Worm (Caenorhabditis elegans): ENCODE results near the gene F48F5.8.

Gene F48F5.8

DNA sequence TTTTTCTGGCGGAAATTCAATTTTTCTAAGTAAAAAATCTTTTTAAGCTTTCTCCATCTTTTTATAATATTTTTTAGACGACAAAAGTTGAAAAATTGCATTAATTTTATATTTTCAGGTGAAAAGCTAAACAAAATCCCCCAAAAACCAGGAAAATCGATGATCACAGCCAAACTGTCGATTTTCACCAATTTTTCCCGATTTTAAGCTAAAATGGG lies at the start of gene F48F5.8, which contains the start of gene fce-2:
F48F5.8 (plus strand) TSS at position 160 of the 218 bp plus-strand sequence.
fce-2 (plus strand) TSS at position 119 of the 218 bp plus-strand sequence.
- TF ChIP-seq nfya-1 (tag; optimal IDR thresholded peaks at IDR 0.05) (no peak), K09A11.1 (tag; optimal IDR thresholded peaks at IDR 0.05; ENCODE audit: insufficient read depth) (no peak), ceh-30 (tag; optimal IDR thresholded peaks at IDR 0.05) (no peak), gmeb-2 (tag; optimal IDR thresholded peaks at IDR 0.05) (no peak), sdc-2 (tag; optimal IDR thresholded peaks at IDR 0.05) (no peak), ceh-6 (GFP tag; optimal IDR thresholded peaks at IDR 0.05) (no peak), sox-4 (tag; optimal IDR thresholded peaks at IDR 0.05) (no peak), pha-2 (tag; optimal IDR thresholded peaks at IDR 0.05) (no peak), sox-2 (GFP tag; IDR thresholded peaks at IDR 0.05) (no peak), T23F11.4 (GFP tag; optimal IDR thresholded peaks at IDR 0.05) (no peak), npax-4 (tag; optimal IDR thresholded peaks at IDR 0.05) (no peak), pag-3 (tag; optimal IDR thresholded peaks at IDR 0.05; ENCODE audit: borderline replicate concordance) (no peak)

DNA sequence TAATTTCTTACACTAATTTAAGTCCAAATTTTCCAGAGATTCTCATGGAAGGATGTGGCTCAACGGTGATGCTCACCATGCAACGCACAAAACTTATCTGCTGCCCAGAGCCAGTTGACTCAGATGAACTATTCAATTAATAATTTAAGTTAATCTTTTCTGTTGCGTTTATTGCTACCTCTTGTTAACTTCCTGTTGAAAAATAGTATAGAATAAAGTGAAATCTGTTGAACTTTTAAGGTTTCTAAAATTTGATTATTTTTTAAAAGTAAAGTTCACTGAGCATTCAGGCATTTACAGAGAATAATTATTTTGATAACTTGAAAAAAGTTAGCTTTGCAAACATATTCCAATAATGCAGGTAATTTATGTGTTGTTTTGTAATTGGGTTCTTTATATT lies 49.1 kb upstream of the F48F5.8 start:
- TF ChIP-seq pqm-1 (tag; optimal IDR thresholded peaks at IDR 0.05) (no peak), sdc-2 (tag; optimal IDR thresholded peaks at IDR 0.05) (no peak), ceh-14 (tag; optimal IDR thresholded peaks at IDR 0.05) (no peak), pax-1 (tag; optimal IDR thresholded peaks at IDR 0.05) (no peak), ref-2 (tag; optimal IDR thresholded peaks at IDR 0.05) (no peak), fkh-10 (GFP tag; optimal IDR thresholded peaks at IDR 0.05) (no peak), hlh-15 (tag; optimal IDR thresholded peaks at IDR 0.05) (no peak), ceh-2 (tag; optimal IDR thresholded peaks at IDR 0.05) (no peak), pros-1 (tag; optimal IDR thresholded peaks at IDR 0.05) (no peak), zip-5 (tag; optimal IDR thresholded peaks at IDR 0.05) (no peak), ttx-3 (tag; optimal IDR thresholded peaks at IDR 0.05) (no peak), ceh-30 (tag; optimal IDR thresholded peaks at IDR 0.05) (no peak), sox-2 (GFP tag; IDR thresholded peaks at IDR 0.05) (no peak), ceh-31 (tag; optimal IDR thresholded peaks at IDR 0.05) (no peak), gmeb-2 (tag; optimal IDR thresholded peaks at IDR 0.05) (no peak), rnt-1 (tag; optimal IDR thresholded peaks at IDR 0.05) (no peak), fkh-6 (tag; optimal IDR thresholded peaks at IDR 0.05) (no peak), ama-1 (optimal IDR thresholded peaks at IDR 0.05) (no peak)

DNA sequence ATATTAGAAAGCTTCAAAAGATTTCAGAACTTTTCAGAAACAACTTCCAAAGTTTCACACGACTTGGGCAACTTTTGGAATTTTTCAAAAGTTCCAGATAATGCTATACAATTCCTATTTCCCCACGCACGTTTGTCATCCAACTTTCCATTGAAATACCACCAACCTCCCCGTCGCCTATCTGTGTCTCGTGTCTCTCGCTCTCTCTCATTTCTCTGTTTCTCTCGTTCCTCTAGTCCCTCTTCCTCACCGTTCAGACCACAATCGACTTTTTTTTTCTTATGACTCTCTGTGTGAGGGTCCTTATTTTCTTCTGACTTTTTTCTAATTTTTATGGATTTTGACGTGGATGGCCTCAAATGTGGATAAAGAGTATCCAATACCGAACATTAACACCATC lies 44.8 kb upstream of the F48F5.8 start, which contains the start of gene K02E2.6:
K02E2.6 (plus strand) TSS at position 242 of the 400 bp plus-strand sequence.
- TF ChIP-seq tbx-7 (tag; optimal IDR thresholded peaks at IDR 0.05) (no peak), ceh-48 (tag; optimal IDR thresholded peaks at IDR 0.05) (peak; percentile 48), ref-2 (tag; optimal IDR thresholded peaks at IDR 0.05) (no peak), ceh-31 (tag; optimal IDR thresholded peaks at IDR 0.05) (peak; percentile 13), hlh-30 (tag; optimal IDR thresholded peaks at IDR 0.05; ENCODE audit: insufficient read depth) (peak; percentile 63), dve-1 (tag; optimal IDR thresholded peaks at IDR 0.05) (no peak), nfya-1 (tag; optimal IDR thresholded peaks at IDR 0.05) (peak; percentile 23)

DNA sequence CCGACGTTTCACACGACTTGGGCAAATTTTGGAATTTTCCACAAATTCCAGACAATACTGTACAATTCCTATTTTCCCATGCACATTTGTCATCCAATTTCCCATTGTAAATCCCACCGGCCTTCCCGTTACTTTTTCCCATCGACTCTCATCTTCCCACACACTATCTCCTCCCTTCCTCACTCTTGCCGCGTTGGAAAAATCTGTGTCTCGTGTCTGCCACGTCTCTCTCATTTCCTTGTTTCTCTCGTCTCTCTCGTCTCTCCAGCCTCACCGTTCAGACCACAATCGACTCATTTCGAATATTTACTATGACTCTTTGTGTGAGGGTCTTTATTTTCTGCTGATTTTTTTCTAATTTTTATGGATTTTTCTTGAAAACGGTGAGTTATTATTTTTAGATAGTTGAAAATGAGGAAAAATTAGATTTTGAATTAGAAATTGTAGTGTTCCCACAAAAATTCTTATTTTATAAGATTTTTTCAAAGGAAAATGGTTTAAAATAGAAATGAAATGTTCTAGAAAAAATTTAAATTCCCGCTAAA lies 42.0 kb upstream of the F48F5.8 start, which contains the start of gene K02E2.11:
K02E2.11 (plus strand) TSS at position 251 of the 545 bp plus-strand sequence.
- TF ChIP-seq sox-2 (GFP tag; IDR thresholded peaks at IDR 0.05) (no peak), C08G9.2 (tag; optimal IDR thresholded peaks at IDR 0.05) (peak; percentile 9), hlh-30 (tag; optimal IDR thresholded peaks at IDR 0.05; ENCODE audit: insufficient read depth) (peak; percentile 86), zip-5 (tag; optimal IDR thresholded peaks at IDR 0.05) (no peak), fkh-6 (tag; optimal IDR thresholded peaks at IDR 0.05) (no peak), lin-11 (tag; optimal IDR thresholded peaks at IDR 0.05) (no peak), nfya-1 (tag; optimal IDR thresholded peaks at IDR 0.05) (peak; percentile 64), ceh-18 (tag; optimal IDR thresholded peaks at IDR 0.05) (peak; percentile 29), sdc-2 (tag; optimal IDR thresholded peaks at IDR 0.05) (no peak), dve-1 (tag; optimal IDR thresholded peaks at IDR 0.05) (peak; percentile 1), ceh-2 (tag; optimal IDR thresholded peaks at IDR 0.05) (peak; percentile 11), ref-2 (tag; optimal IDR thresholded peaks at IDR 0.05) (peak; percentile 59), ceh-31 (tag; optimal IDR thresholded peaks at IDR 0.05) (peak; percentile 69), ets-4 (tag; optimal IDR thresholded peaks at IDR 0.05) (no peak), hlh-15 (tag; optimal IDR thresholded peaks at IDR 0.05) (no peak), tbx-2 (tag; optimal IDR thresholded peaks at IDR 0.05) (peak; percentile 1), hlh-8 (tag; optimal IDR thresholded peaks at IDR 0.05) (peak; percentile 16), unc-42 (tag; optimal IDR thresholded peaks at IDR 0.05) (peak; percentile 49)

Data from whole organism, late embryonic.